Worm (Caenorhabditis elegans): ENCODE results near the gene F38A1.15.

F38A1.15 gene

ce11 chrIV:1238147-1238546, 5.0 kb downstream of the F38A1.15 start:
- no peak for TF ChIP-seq dmd-4 (tag; optimal IDR thresholded peaks at IDR 0.05)
- TF ChIP-seq nhr-11 (tag; optimal IDR thresholded peaks at IDR 0.05), result no peak

- TF ChIP-seq gmeb-1 (tag; optimal IDR thresholded peaks at IDR 0.05), result no peak
- TF ChIP-seq skn-1 (tag; optimal IDR thresholded peaks at IDR 0.05), result no peak
These were observed 7.4 kb downstream of the F38A1.15 start for ce11 chrIV:1235785-1236184.

ce11 chrIV:1234780-1235179, 8.4 kb downstream of the F38A1.15 start:
- TF ChIP-seq lin-39 (tag; optimal IDR thresholded peaks at IDR 0.05) (no peak), egl-27 (tag; optimal IDR thresholded peaks at IDR 0.05) (no peak), nhr-10 (tag; optimal IDR thresholded peaks at IDR 0.05) (no peak), sem-4 (tag; optimal IDR thresholded peaks at IDR 0.05) (no peak), F13H6.1 (tag; optimal IDR thresholded peaks at IDR 0.05) (no peak), lsy-2 (tag; optimal IDR thresholded peaks at IDR 0.05) (no peak), ceh-82 (tag; optimal IDR thresholded peaks at IDR 0.05) (no peak)

ce11 chrIV:1232419-1233145, 10.6 kb downstream of the F38A1.15 start:
- TF ChIP-seq nhr-10 (tag; optimal IDR thresholded peaks at IDR 0.05), result no peak
- no peak for TF ChIP-seq ztf-4 (tag; optimal IDR thresholded peaks at IDR 0.05)
- TF ChIP-seq nhr-12 (tag; optimal IDR thresholded peaks at IDR 0.05), result no peak

- TF ChIP-seq R02D3.7 (tag; optimal IDR thresholded peaks at IDR 0.05) (no peak), unc-62 (GFP tag; optimal IDR thresholded peaks at IDR 0.05) (no peak), nhr-21 (tag; optimal IDR thresholded peaks at IDR 0.05) (no peak), Y55F3AM.14 (GFP tag; optimal IDR thresholded peaks at IDR 0.05) (no peak), mbf-1 (tag; optimal IDR thresholded peaks at IDR 0.05) (no peak), nhr-12 (tag; optimal IDR thresholded peaks at IDR 0.05) (no peak), skn-1 (tag; optimal IDR thresholded peaks at IDR 0.05) (no peak), dmd-4 (tag; optimal IDR thresholded peaks at IDR 0.05) (no peak), fos-1 (tag; optimal IDR thresholded peaks at IDR 0.05) (no peak), sma-3 (GFP tag; optimal IDR thresholded peaks at IDR 0.05) (no peak), F13H6.1 (tag; optimal IDR thresholded peaks at IDR 0.05) (no peak), ama-1 (optimal IDR thresholded peaks at IDR 0.05) (no peak), ztf-4 (tag; optimal IDR thresholded peaks at IDR 0.05) (no peak)
These were observed 11.6 kb downstream of the F38A1.15 start, which contains the start of gene W09G12.6 for ce11 chrIV:1231589-1231988. Gene W09G12.6, plus strand, starts transcription at chrIV:1231889.

ce11 chrIV:1228675-1229130, 14.5 kb downstream of the F38A1.15 start, which contains the start of gene W09G12.7:
Gene W09G12.7, plus strand, starts transcription at chrIV:1229080.
- TF ChIP-seq fos-1 (tag; optimal IDR thresholded peaks at IDR 0.05), result peak; percentile 72
- no peak for TF ChIP-seq F13H6.1 (tag; optimal IDR thresholded peaks at IDR 0.05)
- no peak for TF ChIP-seq sem-4 (tag; optimal IDR thresholded peaks at IDR 0.05)

ce11 chrIV:1225596-1226232, 17.5 kb downstream of the F38A1.15 start, which contains the start of gene W09G12.8:
Gene W09G12.8, plus strand, starts transcription at chrIV:1226182.
- TF ChIP-seq sma-9 (GFP tag; optimal IDR thresholded peaks at IDR 0.05) (no peak), sma-9 (tag; optimal IDR thresholded peaks at IDR 0.05) (no peak), lin-11 (tag; optimal IDR thresholded peaks at IDR 0.05) (no peak), nhr-11 (tag; optimal IDR thresholded peaks at IDR 0.05) (no peak), unc-55 (GFP tag; optimal IDR thresholded peaks at IDR 0.05) (no peak), lin-39 (tag; optimal IDR thresholded peaks at IDR 0.05) (no peak), sma-3 (GFP tag; optimal IDR thresholded peaks at IDR 0.05) (no peak), ceh-82 (tag; optimal IDR thresholded peaks at IDR 0.05) (no peak), ZK546.5 (tag; optimal IDR thresholded peaks at IDR 0.05) (no peak), nhr-77 (tag; optimal IDR thresholded peaks at IDR 0.05) (no peak), ztf-1 (GFP tag; conservative IDR thresholded peaks at IDR 0.05) (no peak), aly-2 (tag; optimal IDR thresholded peaks at IDR 0.05) (no peak), nhr-10 (tag; optimal IDR thresholded peaks at IDR 0.05) (no peak), sem-4 (tag; optimal IDR thresholded peaks at IDR 0.05) (no peak), mab-5 (tag; optimal IDR thresholded peaks at IDR 0.05) (no peak), nhr-25 (tag; optimal IDR thresholded peaks at IDR 0.05) (no peak), zag-1 (tag; optimal IDR thresholded peaks at IDR 0.05) (no peak), dmd-4 (tag; optimal IDR thresholded peaks at IDR 0.05) (no peak)
